Fruit fly (Drosophila melanogaster): Measurements from ENCODE around the gene CG31200.

Gene CG31200

DNA sequence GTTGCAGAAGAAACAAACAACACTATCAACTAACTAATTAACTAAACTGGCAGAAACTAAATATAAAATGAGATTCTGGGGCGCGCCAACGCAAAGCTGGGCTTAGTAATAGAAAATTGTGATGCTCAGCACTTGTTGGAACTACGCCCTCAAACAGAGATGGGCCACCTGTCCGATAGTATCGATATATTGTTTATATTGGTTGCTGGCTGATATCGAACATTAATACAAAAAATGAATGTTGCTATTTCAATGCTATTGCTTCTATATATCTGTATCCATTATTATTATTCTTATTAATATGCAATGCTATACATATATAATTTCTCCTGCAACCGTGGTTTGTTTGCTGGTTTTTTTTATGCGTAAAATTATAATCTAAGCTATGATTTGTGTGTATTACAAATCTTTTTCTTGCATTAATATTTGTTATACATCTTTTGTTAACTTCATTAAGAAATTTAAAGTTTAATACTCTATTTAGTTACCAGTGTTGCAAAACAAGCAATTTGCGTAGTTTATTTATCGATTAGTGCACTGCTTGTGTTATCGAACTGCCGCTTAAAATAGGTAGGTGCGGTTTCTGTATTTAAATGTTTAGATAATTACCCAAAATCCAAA lies 17.1 kb upstream of the CG31200 start, which contains the start of gene CG31195 (continued):
- TF ChIP-seq CG4404 (GFP tag; IDR thresholded peaks at IDR 0.05) (no peak), Ets65A (GFP tag) (no peak), HmgD (GFP tag; optimal IDR thresholded peaks at IDR 0.05) (no peak), ase (GFP tag; IDR thresholded peaks at IDR 0.05) (no peak), zen (tag; optimal IDR thresholded peaks at IDR 0.05) (peak; percentile 67), croc (GFP tag; conservative IDR thresholded peaks at IDR 0.05) (no peak), Ada2b (GFP tag; IDR thresholded peaks at IDR 0.05) (no peak), CG11247 (GFP tag; IDR thresholded peaks at IDR 0.05) (no peak), esg (GFP tag; conservative IDR thresholded peaks at IDR 0.05) (no peak), Trl (optimal IDR thresholded peaks at IDR 0.05) (no peak), Trl (GFP tag; optimal IDR thresholded peaks at IDR 0.05) (no peak), Hand (GFP tag; optimal IDR thresholded peaks at IDR 0.05) (no peak), CG7271 (tag; optimal IDR thresholded peaks at IDR 0.05) (no peak), CG12219 (GFP tag; optimal IDR thresholded peaks at IDR 0.05) (no peak), CG11085 (GFP tag; IDR thresholded peaks at IDR 0.05) (no peak), CG3407 (GFP tag; optimal IDR thresholded peaks at IDR 0.05) (no peak), CG1529 (GFP tag; optimal IDR thresholded peaks at IDR 0.05) (no peak), NFAT (GFP tag; IDR thresholded peaks at IDR 0.05) (no peak), Dll (GFP tag; IDR thresholded peaks at IDR 0.05; ENCODE audit: partially characterized antibody) (peak; percentile 87; the same call in 3 of the 4 replicates), ci (GFP tag; IDR thresholded peaks at IDR 0.05) (no peak), ab (GFP tag; optimal IDR thresholded peaks at IDR 0.05) (no peak), CG10274 (GFP tag; optimal IDR thresholded peaks at IDR 0.05) (no peak), Neu2 (GFP tag; optimal IDR thresholded peaks at IDR 0.05; ENCODE audit: borderline replicate concordance) (no peak), bowl (GFP tag; IDR thresholded peaks at IDR 0.05) (no peak), jumu (GFP tag; optimal IDR thresholded peaks at IDR 0.05) (no peak), chn (GFP tag; optimal IDR thresholded peaks at IDR 0.05) (no peak), pum (GFP tag; optimal IDR thresholded peaks at IDR 0.05) (no peak), fu2 (GFP tag; optimal IDR thresholded peaks at IDR 0.05) (no peak), CG14441 (GFP tag; IDR thresholded peaks at IDR 0.05) (no peak), scrt (GFP tag; optimal IDR thresholded peaks at IDR 0.05) (peak; percentile 32), CG6791 (GFP tag; IDR thresholded peaks at IDR 0.05; ENCODE audit: partially characterized antibody) (peak; percentile 66), CG17912 (GFP tag; optimal IDR thresholded peaks at IDR 0.05) (no peak), Dek (tag; optimal IDR thresholded peaks at IDR 0.05) (no peak), Oaz (GFP tag; IDR thresholded peaks at IDR 0.05) (no peak), CG18476 (GFP tag; optimal IDR thresholded peaks at IDR 0.05) (peak; percentile 13), az2 (GFP tag; optimal IDR thresholded peaks at IDR 0.05) (peak; percentile 22), CG33213 (GFP tag; optimal IDR thresholded peaks at IDR 0.05) (no peak), CG2202 (tag; optimal IDR thresholded peaks at IDR 0.05) (no peak), danr (GFP tag; IDR thresholded peaks at IDR 0.05) (no peak), Six4 (GFP tag; optimal IDR thresholded peaks at IDR 0.05) (no peak), CG1647 (GFP tag; optimal IDR thresholded peaks at IDR 0.05) (no peak), CG10565 (GFP tag; optimal IDR thresholded peaks at IDR 0.05) (no peak), tll (GFP tag; optimal IDR thresholded peaks at IDR 0.05) (no peak), CG12104 (GFP tag; optimal IDR thresholded peaks at IDR 0.05) (no peak), pfk (GFP tag; optimal IDR thresholded peaks at IDR 0.05) (no peak), nerfin-2 (GFP tag; IDR thresholded peaks at IDR 0.05; ENCODE audit: partially characterized antibody) (no peak), tap (tag; optimal IDR thresholded peaks at IDR 0.05) (no peak), CG1792 (GFP tag; optimal IDR thresholded peaks at IDR 0.05) (no peak), CG9727 (GFP tag; optimal IDR thresholded peaks at IDR 0.05) (peak; percentile 20), mld (GFP tag; IDR thresholded peaks at IDR 0.05; ENCODE audit: partially characterized antibody) (peak; percentile 58; the same call in 1 of the 3 replicates), Awh (GFP tag; IDR thresholded peaks at IDR 0.05) (no peak), CG13624 (GFP tag; optimal IDR thresholded peaks at IDR 0.05) (peak; percentile 17)
